Worm (Caenorhabditis elegans) whole organism, L3 larva: ENCODE measurements around the gene arrd-19.

ENCODE experiments used
- R02D3.7 ChIP-seq: fragments of 150-350 bp; optimal IDR thresholded peaks from 2 replicates; lab custom pipeline; 2014; ENCODE audit warnings: missing biosample characterization, missing genetic modification characterization
- aly-2 ChIP-seq: fragments of 150-350 bp; optimal IDR thresholded peaks from 2 replicates; lab custom pipeline; 2014; ENCODE audit warnings: missing biosample characterization, missing genetic modification characterization
- ama-1 ChIP-seq: fragments of 150-350 bp; optimal IDR thresholded peaks from 2 replicates; lab custom pipeline; 2018
- ceh-28 ChIP-seq: fragments of 150-350 bp; optimal IDR thresholded peaks from 2 replicates; lab custom pipeline; 2014; ENCODE audit warnings: missing biosample characterization, missing genetic modification reagents, missing genetic modification characterization
- ceh-82 ChIP-seq: fragments of 150-350 bp; optimal IDR thresholded peaks from 2 replicates; lab custom pipeline; 2014; ENCODE audit warnings: missing biosample characterization, missing genetic modification characterization
- ceh-9 ChIP-seq: sonication (generic microtip); optimal IDR thresholded peaks from 2 replicates; lab custom pipeline; 2018; ENCODE audit warnings: missing biosample characterization, missing genetic modification characterization
- daf-12 ChIP-seq: fragments of 150-350 bp; optimal IDR thresholded peaks from 2 replicates; lab custom pipeline; 2014; ENCODE audit warnings: missing biosample characterization, missing genetic modification reagents, missing genetic modification characterization
- egl-27 ChIP-seq: sonication (generic microtip); optimal IDR thresholded peaks from 4 replicates; lab custom pipeline; 2017; ENCODE audit warnings: missing biosample characterization, missing genetic modification reagents, missing genetic modification characterization
- egl-5 ChIP-seq: fragments of 150-350 bp; optimal IDR thresholded peaks from 2 replicates; lab custom pipeline; 2017; ENCODE audit warnings: missing biosample characterization, missing genetic modification reagents, missing genetic modification characterization, inconsistent platforms
- elt-1 ChIP-seq: fragments of 150-350 bp; optimal IDR thresholded peaks from 2 replicates; lab custom pipeline; 2014; ENCODE audit warnings: missing biosample characterization, missing genetic modification characterization
- elt-2 ChIP-seq: sonication (generic microtip); optimal IDR thresholded peaks from 2 replicates; lab custom pipeline; 2016; ENCODE audit warnings: missing genetic modification reagents, mild to moderate bottlenecking, missing genetic modification characterization, missing compliant biosample characterization
- fkh-2 ChIP-seq: fragments of 150-350 bp; optimal IDR thresholded peaks from 2 replicates; lab custom pipeline; 2014; ENCODE audit warnings: missing biosample characterization, missing genetic modification reagents, missing genetic modification characterization
- fos-1 ChIP-seq: fragments of 150-350 bp; optimal IDR thresholded peaks from 2 replicates; lab custom pipeline; 2014; ENCODE audit warnings: missing biosample characterization, missing genetic modification characterization
- hmg-11 ChIP-seq: sonication (generic microtip); optimal IDR thresholded peaks from 2 replicates; lab custom pipeline; 2016; ENCODE audit warnings: missing genetic modification characterization, missing compliant biosample characterization
- jun-1 ChIP-seq: fragments of 150-350 bp; optimal IDR thresholded peaks from 2 replicates; lab custom pipeline; 2014; ENCODE audit warnings: missing biosample characterization, missing genetic modification reagents, missing genetic modification characterization
- lin-15B ChIP-seq: fragments of 150-350 bp; optimal IDR thresholded peaks from 2 replicates; lab custom pipeline; 2014; ENCODE audit warnings: missing biosample characterization, missing genetic modification characterization
- lin-39 ChIP-seq: fragments of 150-350 bp; optimal IDR thresholded peaks from 2 replicates; lab custom pipeline; 2018; ENCODE audit warnings: missing biosample characterization, missing genetic modification reagents, missing genetic modification characterization
- lsy-12 ChIP-seq: sonication (generic microtip); optimal IDR thresholded peaks from 2 replicates; lab custom pipeline; 2016; ENCODE audit warnings: mild to moderate bottlenecking, missing genetic modification characterization, missing compliant biosample characterization
- mdl-1 ChIP-seq: fragments of 150-350 bp; optimal IDR thresholded peaks from 2 replicates; lab custom pipeline; 2014; ENCODE audit warnings: missing biosample characterization, missing genetic modification characterization
- mml-1 ChIP-seq: fragments of 150-350 bp; sonication (generic microtip); optimal IDR thresholded peaks from 3 replicates; lab custom pipeline; 2014; ENCODE audit warnings: missing biosample characterization, missing genetic modification characterization
- nfya-1 ChIP-seq: sonication (generic microtip); optimal IDR thresholded peaks from 2 replicates; lab custom pipeline; 2017; ENCODE audit warnings: missing genetic modification characterization, mild to moderate bottlenecking, missing compliant biosample characterization, antibody characterized with exemption, moderate library complexity; ENCODE audit not compliant: insufficient read depth
- nhr-11 ChIP-seq: fragments of 150-350 bp; optimal IDR thresholded peaks from 2 replicates; lab custom pipeline; 2014; ENCODE audit warnings: missing biosample characterization, missing genetic modification characterization
- nhr-23 ChIP-seq: fragments of 150-350 bp; optimal IDR thresholded peaks from 2 replicates; lab custom pipeline; 2014; ENCODE audit warnings: missing biosample characterization, missing genetic modification reagents, missing genetic modification characterization
- nhr-237 ChIP-seq: fragments of 150-350 bp; optimal IDR thresholded peaks from 2 replicates; lab custom pipeline; 2014; ENCODE audit warnings: missing biosample characterization, missing genetic modification characterization
- nhr-25 ChIP-seq: sonication (generic microtip); optimal IDR thresholded peaks from 2 replicates; lab custom pipeline; 2017; ENCODE audit warnings: missing biosample characterization, missing genetic modification characterization
- nhr-43 ChIP-seq: sonication (generic microtip); optimal IDR thresholded peaks from 2 replicates; lab custom pipeline; 2016; ENCODE audit warnings: mild to moderate bottlenecking, missing genetic modification characterization, missing compliant biosample characterization; ENCODE audit not compliant: poor library complexity, severe bottlenecking
- nhr-76 ChIP-seq: fragments of 150-350 bp; sonication (generic microtip); optimal IDR thresholded peaks from 5 replicates; lab custom pipeline; 2014; ENCODE audit warnings: missing biosample characterization, missing genetic modification characterization
- nhr-77 ChIP-seq: fragments of 150-350 bp; optimal IDR thresholded peaks from 2 replicates; lab custom pipeline; 2014; ENCODE audit warnings: missing biosample characterization, missing genetic modification characterization
- pha-4 ChIP-seq: fragments of 150-350 bp; optimal IDR thresholded peaks from 2 replicates; lab custom pipeline; 2014; ENCODE audit warnings: missing biosample characterization, missing genetic modification reagents, missing genetic modification characterization
- pqm-1 ChIP-seq: fragments of 150-350 bp; optimal IDR thresholded peaks from 2 replicates; lab custom pipeline; 2017; ENCODE audit warnings: missing biosample characterization, missing genetic modification characterization, inconsistent platforms
- sea-2 ChIP-seq: fragments of 150-350 bp; sonication (generic microtip); optimal IDR thresholded peaks from 4 replicates; lab custom pipeline; 2014; ENCODE audit warnings: missing biosample characterization, missing genetic modification reagents, missing genetic modification characterization
- skn-1 ChIP-seq: fragments of 150-350 bp; optimal IDR thresholded peaks from 2 replicates; lab custom pipeline; 2014; ENCODE audit warnings: missing biosample characterization, missing genetic modification characterization
- snpc-4 ChIP-seq: fragments of 150-350 bp; optimal IDR thresholded peaks from 2 replicates; lab custom pipeline; 2014; ENCODE audit warnings: missing biosample characterization, missing genetic modification characterization
- tbx-2 ChIP-seq: sonication (generic microtip); optimal IDR thresholded peaks from 2 replicates; lab custom pipeline; 2016; ENCODE audit warnings: mild to moderate bottlenecking, missing genetic modification characterization, missing compliant biosample characterization
- unc-62 ChIP-seq: fragments of 150-350 bp; sonication (generic microtip); optimal IDR thresholded peaks from 4 replicates; lab custom pipeline; 2014; ENCODE audit warnings: missing biosample characterization, missing genetic modification reagents, missing genetic modification characterization
- zag-1 ChIP-seq: fragments of 150-350 bp; optimal IDR thresholded peaks from 2 replicates; lab custom pipeline; 2014; ENCODE audit warnings: missing biosample characterization, missing genetic modification characterization
- ztf-11 ChIP-seq: fragments of 150-350 bp; optimal IDR thresholded peaks from 2 replicates; lab custom pipeline; 2014; ENCODE audit warnings: missing biosample characterization, missing genetic modification characterization
- ztf-4 ChIP-seq: fragments of 150-350 bp; optimal IDR thresholded peaks from 2 replicates; lab custom pipeline; 2014; ENCODE audit warnings: missing biosample characterization, missing genetic modification characterization

The arrd-19 gene

ce11 chrV:3339009-3339408 lies 23.7 kb upstream of the arrd-19 start, which contains the start of gene C17B7.4:
TSS of gene C17B7.4 (plus strand) at chrV:3339309.
- no peak for TF ChIP-seq daf-12 (tag; lab: Kevin White, UChicago)
- no peak for TF ChIP-seq ztf-11 (tag; lab: Kevin White, UChicago)
- no peak for TF ChIP-seq ama-1
- no peak for TF ChIP-seq fos-1 (tag; lab: Kevin White, UChicago)
- TF ChIP-seq, all 47 proteins: peak for 0

DNA sequence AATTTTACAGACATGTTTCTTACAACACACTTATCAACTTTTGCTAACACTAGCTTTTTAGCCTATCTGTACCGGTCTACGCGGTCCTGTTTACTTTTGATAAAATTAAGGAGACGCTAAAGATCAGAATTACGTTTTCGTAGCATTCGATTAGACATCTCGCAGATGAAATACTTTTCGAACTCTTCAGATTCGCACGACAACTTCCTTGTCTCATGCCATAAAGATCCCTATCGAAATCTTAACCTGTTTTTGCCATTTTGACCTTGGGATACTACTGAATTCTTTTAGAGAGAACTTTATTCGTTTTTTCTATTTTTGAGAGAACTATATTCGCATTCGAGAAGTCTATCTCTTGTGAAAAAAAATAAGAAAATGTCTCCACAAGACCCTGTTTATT lies 18.0 kb upstream of the arrd-19 start, which contains the start of gene C17B7.5:
C17B7.5 (plus strand) TSS at position 301 of the 400 bp plus-strand sequence.
- TF ChIP-seq fkh-2 (tag; lab: Kevin White, UChicago) (no peak), egl-5 (tag; lab: Kevin White, UChicago) (no peak), tbx-2 (no peak), zag-1 (tag; lab: Kevin White, UChicago) (no peak), nhr-76 (no peak), jun-1 (tag; lab: Kevin White, UChicago) (no peak), R02D3.7 (no peak), lin-39 (tag; lab: Kevin White, UChicago) (no peak), nhr-25 (no peak)
- TF ChIP-seq, all 47 proteins: peak for 0

- no peak for TF ChIP-seq aly-2 (tag; lab: Kevin White, UChicago)
Measured at ce11 chrV:3332023-3332422, 16.7 kb upstream of the arrd-19 start, which contains the start of gene C17B7.9. TSS of gene C17B7.9 (minus strand) at chrV:3332123.

- no peak for TF ChIP-seq nhr-77
- no peak for TF ChIP-seq snpc-4 (tag; lab: Kevin White, UChicago)
- no peak for TF ChIP-seq nhr-11 (tag; lab: Kevin White, UChicago)
- no peak for TF ChIP-seq nfya-1
- TF ChIP-seq mdl-1, result no peak
- no peak for TF ChIP-seq jun-1 (tag; lab: Kevin White, UChicago)
- no peak for TF ChIP-seq ceh-28
- TF ChIP-seq nhr-76, result no peak
- TF ChIP-seq elt-2, result no peak
- TF ChIP-seq pqm-1 (tag; lab: Kevin White, UChicago), result no peak
- TF ChIP-seq lsy-12, result no peak
- TF ChIP-seq unc-62 (GFP tag; lab: Kevin White, UChicago), result no peak
Measured at ce11 chrV:3324178-3324577, 8.9 kb upstream of the arrd-19 start, which contains the start of gene C17B7.8. TSS of gene C17B7.8 (minus strand) at chrV:3324278.

DNA sequence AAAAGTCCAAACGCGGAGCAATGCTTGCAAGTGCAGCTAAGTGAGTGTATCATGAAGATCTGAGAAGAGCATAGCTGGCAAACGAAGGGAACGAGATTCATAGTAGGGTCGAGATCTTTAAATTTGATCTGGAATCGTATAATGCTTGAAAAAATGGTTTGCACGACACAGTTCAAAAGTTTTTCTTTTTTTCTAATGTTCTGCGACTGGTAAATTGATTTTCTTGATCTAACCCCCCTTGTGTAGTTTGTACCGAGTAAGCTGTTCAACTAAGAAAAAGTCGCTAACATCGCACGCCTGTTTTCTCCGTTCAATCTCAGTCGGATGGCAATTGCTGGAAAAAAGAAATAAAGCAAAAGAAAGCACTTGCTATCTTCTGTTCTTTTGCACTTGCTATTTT lies 5.1 kb upstream of the arrd-19 start, which contains the start of gene C17B7.14:
C17B7.14 (minus strand) TSS at position 101 of the 400 bp plus-strand sequence.
- TF ChIP-seq hmg-11 (tag; lab: Kevin White, UChicago) (no peak), egl-27 (tag; lab: Kevin White, UChicago) (no peak), mml-1 (tag; lab: Kevin White, UChicago) (no peak), ama-1 (no peak)

- TF ChIP-seq pha-4 (tag; lab: Kevin White, UChicago), result no peak
- TF ChIP-seq ceh-9 (tag; lab: Kevin White, UChicago), result no peak
- TF ChIP-seq elt-1 (tag; lab: Kevin White, UChicago), result no peak
- TF ChIP-seq tbx-2, result no peak
- no peak for TF ChIP-seq ama-1
- no peak for TF ChIP-seq mdl-1
- no peak for TF ChIP-seq nhr-23 (tag; lab: Kevin White, UChicago)
- no peak for TF ChIP-seq skn-1 (tag; lab: Kevin White, UChicago)
- TF ChIP-seq nhr-76, result no peak
- no peak for TF ChIP-seq nhr-11 (tag; lab: Kevin White, UChicago)
- TF ChIP-seq nhr-43 (tag; lab: Kevin White, UChicago), result no peak
- no peak for TF ChIP-seq ceh-82 (tag; lab: Kevin White, UChicago)
- TF ChIP-seq daf-12 (tag; lab: Kevin White, UChicago), result no peak
- no peak for TF ChIP-seq nhr-237 (tag; lab: Kevin White, UChicago)
- TF ChIP-seq unc-62 (GFP tag; lab: Kevin White, UChicago), result no peak
- no peak for TF ChIP-seq ztf-4 (tag; lab: Kevin White, UChicago)
- TF ChIP-seq lin-15B (tag; lab: Kevin White, UChicago), result no peak
- no peak for TF ChIP-seq sea-2 (GFP tag; lab: Kevin White, UChicago)
Measured at ce11 chrV:3320005-3320404, 4.7 kb upstream of the arrd-19 start, which contains the start of gene F35F10.14. TSS of gene F35F10.14 (minus strand) at chrV:3320105.
